Worm (Caenorhabditis elegans): ENCODE measurements around the gene T01G1.2.

T01G1.2 gene

ce11 chrIV:11403288-11403991 lies 49.2 kb downstream of the T01G1.2 start, which contains the start of the genes memi-3 and cyp-31A2:
Gene memi-3 (minus strand): TSS chrIV:11403338.
Gene cyp-31A2 (plus strand): TSS chrIV:11403961.
- TF ChIP-seq med-1 (GFP tag; optimal IDR thresholded peaks at IDR 0.05; ENCODE audit: insufficient read depth) (no peak), T22C8.4 (GFP tag; IDR thresholded peaks at IDR 0.05) (no peak)

All from whole organism, midembryonic.